Worm (Caenorhabditis elegans) whole organism, L1 larva: ENCODE results near the gene T26C12.2.
"Not testable (repeated sequence)": the region's sequence is repeated elsewhere in the genome, so short reads cannot be mapped to it uniquely, and the experiment has no call there.

Experiments
- C04F5.9 ChIP-seq: sonication (generic microtip); optimal IDR thresholded peaks from 2 replicates; lab custom pipeline; 2016; ENCODE audit warnings: missing genetic modification characterization, missing compliant biosample characterization
- ama-1 ChIP-seq: fragments of 150-350 bp; optimal IDR thresholded peaks from 2 replicates; lab custom pipeline; 2014
- ceh-63 ChIP-seq: fragments of 200-800 bp; sonication (Bioruptor generic); optimal IDR thresholded peaks from 2 replicates; lab custom pipeline; 2018; ENCODE audit warnings: mild to moderate bottlenecking, missing genetic modification characterization, missing compliant biosample characterization
- ceh-88 ChIP-seq: fragments of 200-800 bp; sonication (Bioruptor generic); IDR thresholded peaks from 2 replicates; pipeline ENCODE4 v1.3.6; 2022; ENCODE audit warnings: missing genetic modification characterization, missing compliant biosample characterization
- ceh-90 ChIP-seq: sonication (generic microtip); optimal IDR thresholded peaks from 2 replicates; lab custom pipeline; 2016; ENCODE audit warnings: missing genetic modification characterization, missing compliant biosample characterization
- ces-1 ChIP-seq: fragments of 150-350 bp; optimal IDR thresholded peaks from 2 replicates; lab custom pipeline; 2014; ENCODE audit warnings: missing biosample characterization, missing genetic modification reagents, missing genetic modification characterization
- efl-1 ChIP-seq, 4 experiments: fragments of 150-350 bp; optimal IDR thresholded peaks in 3 of 4; peaks in 1 of 4; 1 replicate in 1 of 4; 2 replicates in 3 of 4; lab custom pipeline; 2014; ENCODE audit warnings: missing biosample characterization in 2 of 4, missing genetic modification characterization in 2 of 4, missing genetic modification reagents in 2 of 4
- fkh-10 ChIP-seq: sonication (generic microtip); optimal IDR thresholded peaks from 2 replicates; lab custom pipeline; 2017; ENCODE audit warnings: missing biosample characterization, missing genetic modification reagents, missing genetic modification characterization
- fos-1 ChIP-seq: fragments of 150-350 bp; optimal IDR thresholded peaks from 2 replicates; lab custom pipeline; 2014; ENCODE audit warnings: missing biosample characterization, missing genetic modification characterization
- hlh-17 ChIP-seq: fragments of 200-800 bp; sonication (Bioruptor generic); optimal IDR thresholded peaks from 2 replicates; lab custom pipeline; 2018; ENCODE audit warnings: missing genetic modification characterization, mild to moderate bottlenecking, missing compliant biosample characterization, moderate library complexity, borderline replicate concordance
- irx-1 ChIP-seq: sonication (generic microtip); optimal IDR thresholded peaks from 2 replicates; lab custom pipeline; 2016; ENCODE audit warnings: missing genetic modification characterization, missing compliant biosample characterization
- lin-13 ChIP-seq: fragments of 150-350 bp; optimal IDR thresholded peaks from 2 replicates; lab custom pipeline; 2014; ENCODE audit warnings: missing biosample characterization, missing genetic modification reagents, missing genetic modification characterization
- lin-39 ChIP-seq: fragments of 150-350 bp; optimal IDR thresholded peaks from 2 replicates; lab custom pipeline; 2014; ENCODE audit warnings: missing biosample characterization, missing genetic modification reagents, missing genetic modification characterization
- lsy-2 ChIP-seq, 2 experiments: fragments of 150-350 bp; optimal IDR thresholded peaks; 2 replicates each; lab custom pipeline; 2014; ENCODE audit warnings: missing biosample characterization in 2 of 2, missing genetic modification characterization in 2 of 2
- mab-9 ChIP-seq: fragments of 200-800 bp; sonication (Bioruptor generic); IDR thresholded peaks from 2 replicates; pipeline ENCODE4 v1.3.6; 2022; ENCODE audit warnings: missing genetic modification reagents, missing genetic modification characterization, missing compliant biosample characterization
- mdl-1 ChIP-seq, 2 experiments: fragments of 150-350 bp; optimal IDR thresholded peaks; 2 replicates each; lab custom pipeline; 2014 to 2017; ENCODE audit warnings: missing biosample characterization in 2 of 2, missing genetic modification characterization in 2 of 2, inconsistent platforms in 1 of 2
- mep-1 ChIP-seq: fragments of 150-350 bp; optimal IDR thresholded peaks from 2 replicates; lab custom pipeline; 2014; ENCODE audit warnings: missing biosample characterization, missing genetic modification characterization
- nhr-47 ChIP-seq: sonication (generic microtip); optimal IDR thresholded peaks from 2 replicates; lab custom pipeline; 2016; ENCODE audit warnings: mild to moderate bottlenecking, missing genetic modification characterization, moderate library complexity, missing compliant biosample characterization
- nhr-71 ChIP-seq: sonication (generic microtip); optimal IDR thresholded peaks from 2 replicates; lab custom pipeline; 2016; ENCODE audit warnings: mild to moderate bottlenecking, missing genetic modification characterization, moderate library complexity, missing compliant biosample characterization
- nhr-84 ChIP-seq: sonication (generic microtip); optimal IDR thresholded peaks from 2 replicates; lab custom pipeline; 2017; ENCODE audit warnings: missing biosample characterization, missing genetic modification characterization
- nhr-85 ChIP-seq: sonication (generic microtip); peaks from one replicate; lab custom pipeline; 2016; ENCODE audit warnings: missing genetic modification characterization, inconsistent platforms, missing compliant biosample characterization
- snpc-4 ChIP-seq: fragments of 150-350 bp; optimal IDR thresholded peaks from 2 replicates; lab custom pipeline; 2014; ENCODE audit warnings: missing biosample characterization, missing genetic modification characterization
- sptf-1 ChIP-seq: fragments of 150-350 bp; optimal IDR thresholded peaks from 2 replicates; lab custom pipeline; 2014; ENCODE audit warnings: missing biosample characterization, missing genetic modification characterization
- swsn-7 ChIP-seq: sonication (generic microtip); optimal IDR thresholded peaks from 2 replicates; lab custom pipeline; 2016; ENCODE audit warnings: missing genetic modification characterization, missing compliant biosample characterization
- unc-130 ChIP-seq: fragments of 150-350 bp; optimal IDR thresholded peaks from 2 replicates; lab custom pipeline; 2017; ENCODE audit warnings: missing biosample characterization, missing genetic modification characterization, inconsistent platforms
- unc-98 ChIP-seq: fragments of 200-800 bp; sonication (Bioruptor generic); IDR thresholded peaks from 2 replicates; pipeline ENCODE4 v1.3.6; 2022; ENCODE audit warnings: missing genetic modification characterization, missing compliant biosample characterization

Gene T26C12.2

ce11 chrIV:3305575-3305974 lies 40.0 kb upstream of the T26C12.2 start, which contains the start of gene W08E12.2:
TSS of gene W08E12.2 (plus strand) at chrIV:3305875.
- no peak for TF ChIP-seq C04F5.9
- no peak for TF ChIP-seq efl-1 (optimal IDR thresholded peaks at IDR 0.05; lab: Kevin White, UChicago)
- TF ChIP-seq efl-1 (GFP tag; optimal IDR thresholded peaks at IDR 0.05 in 1 of 2; lab: Kevin White, UChicago): peak in 1 of 2 experiments; percentile 24

ce11 chrIV:3303690-3304089 lies 38.1 kb upstream of the T26C12.2 start, which contains the start of gene idpp-12:
TSS of gene idpp-12 (plus strand) at chrIV:3303990.
- TF ChIP-seq ceh-63 (GFP tag; lab: Kevin White, UChicago); swsn-7 (tag; lab: Kevin White, UChicago); hlh-17: not testable (repeated sequence)

ce11 chrIV:3302058-3302457 lies 36.5 kb upstream of the T26C12.2 start, which contains the start of gene W08E12.4:
TSS of gene W08E12.4 (plus strand) at chrIV:3302358.
- TF ChIP-seq nhr-84; ceh-90 (tag; lab: Kevin White, UChicago); lin-39 (tag; lab: Kevin White, UChicago): not testable (repeated sequence)
- TF ChIP-seq, all 84 proteins: peak for 0; not testable (repeated sequence) for 84

ce11 chrIV:3300492-3300891 lies 34.9 kb upstream of the T26C12.2 start, which contains the start of gene W08E12.5:
TSS of gene W08E12.5 (plus strand) at chrIV:3300792.
- TF ChIP-seq ces-1 (no peak), efl-1 (optimal IDR thresholded peaks at IDR 0.05; lab: Kevin White, UChicago) (no peak), efl-1 (GFP tag; optimal IDR thresholded peaks at IDR 0.05 in 1 of 2; lab: Kevin White, UChicago) (peak in 1 of 2 experiments; percentile 50)

- no peak for TF ChIP-seq mdl-1 (tag; optimal IDR thresholded peaks at IDR 0.05; lab: Kevin White, UChicago)
- TF ChIP-seq irx-1 (tag; lab: Kevin White, UChicago): no peak
- no peak for TF ChIP-seq C04F5.9
- TF ChIP-seq, all 84 proteins: peak for 0
These were observed 33.7 kb upstream of the T26C12.2 start for ce11 chrIV:3299229-3299628.

DNA sequence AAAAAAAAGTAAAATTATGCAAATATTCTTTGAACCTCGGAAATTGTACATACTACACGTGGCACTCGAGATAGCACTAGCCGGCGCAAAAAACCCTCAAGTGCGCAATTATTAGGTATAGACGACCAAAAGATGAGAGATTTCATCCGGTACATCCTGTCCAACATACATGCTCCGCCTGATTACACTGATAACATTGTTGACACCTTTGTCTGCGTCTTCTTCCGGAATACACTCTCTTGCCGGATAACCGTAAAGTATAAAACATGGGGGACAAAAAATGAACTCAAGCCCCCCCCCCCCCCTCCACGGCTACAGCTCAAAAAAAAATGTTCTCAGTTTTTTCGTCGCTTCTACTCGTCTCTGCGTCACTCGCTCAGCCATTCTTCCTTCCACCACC lies 32.7 kb upstream of the T26C12.2 start, which contains the start of gene W08E12.6:
Gene W08E12.6 (plus strand): TSS at position 301 of the 400 bp plus-strand sequence.
- TF ChIP-seq nhr-71 (tag; lab: Kevin White, UChicago) (no peak), lin-13 (GFP tag; lab: Kevin White, UChicago) (no peak), unc-98 (no peak), sptf-1 (tag; lab: Kevin White, UChicago) (no peak), fkh-10 (peak; percentile 3), ama-1 (no peak), ceh-63 (GFP tag; lab: Kevin White, UChicago) (no peak)
- TF ChIP-seq, all 84 proteins: peak for 1

DNA sequence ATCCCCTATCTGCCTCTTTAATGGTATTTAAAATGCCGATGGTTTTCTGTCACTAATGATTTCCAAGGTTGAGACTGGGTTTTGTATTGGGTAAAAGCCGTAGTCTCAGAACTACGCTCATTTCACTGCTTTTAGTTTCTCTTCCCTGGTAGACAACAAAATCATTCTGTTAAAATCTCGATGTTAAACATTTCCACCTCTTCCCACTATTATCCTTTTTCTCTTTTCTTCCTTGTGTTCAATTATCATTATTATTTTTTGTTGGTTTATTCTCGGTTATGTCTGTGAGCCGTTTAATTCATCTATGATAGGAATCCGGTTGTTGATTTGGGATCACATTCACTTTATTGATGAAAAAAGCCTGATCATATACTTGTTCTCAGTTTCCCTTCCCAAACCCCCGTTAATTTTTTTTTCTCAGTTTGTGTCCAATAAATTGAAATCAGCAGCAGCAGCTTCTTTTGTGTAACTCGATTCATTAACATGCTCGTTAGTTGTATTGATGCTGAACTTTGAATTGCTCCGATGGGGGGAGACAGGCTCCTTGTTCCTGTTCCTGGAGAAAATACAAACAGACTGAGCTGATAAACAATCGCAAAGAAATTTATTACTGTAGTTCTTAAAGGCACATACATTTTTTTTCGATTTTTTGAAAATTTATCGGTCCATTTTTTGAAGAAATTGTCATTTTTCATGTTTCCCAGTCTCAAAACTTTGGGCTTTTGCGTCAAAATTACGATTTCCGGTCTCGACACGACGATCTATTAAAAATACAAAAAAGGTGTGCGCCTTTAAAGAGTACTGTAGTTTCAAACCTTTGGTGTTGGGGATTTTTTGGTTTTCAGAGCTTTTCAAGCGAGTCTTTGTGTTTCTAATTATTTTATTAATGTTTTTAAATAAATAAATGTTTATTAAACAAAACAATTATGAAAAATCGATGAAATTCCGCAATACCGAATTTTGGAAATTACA lies 31.3 kb upstream of the T26C12.2 start:
- TF ChIP-seq mep-1 (tag; lab: Kevin White, UChicago) (no peak), unc-130 (tag; lab: Kevin White, UChicago) (no peak), lin-39 (tag; lab: Kevin White, UChicago) (no peak), snpc-4 (tag; lab: Kevin White, UChicago) (no peak), lsy-2 (tag; optimal IDR thresholded peaks at IDR 0.05; lab: Kevin White, UChicago) (no peak), nhr-85 (no peak), ceh-88 (GFP tag; lab: Robert Waterston, UW) (no peak), nhr-47 (tag; lab: Kevin White, UChicago) (no peak), mab-9 (GFP tag; lab: Robert Waterston, UW) (no peak), fos-1 (tag; lab: Kevin White, UChicago) (no peak)
